Worm (Caenorhabditis elegans): ENCODE data around the gene Y81G3A.4.

ce11 chrII:13091857-13092256, 634 bp downstream of the Y81G3A.4 start:
- no peak for TF ChIP-seq ama-1 (optimal IDR thresholded peaks at IDR 0.05)
- no peak for TF ChIP-seq hmg-4 (GFP tag; optimal IDR thresholded peaks at IDR 0.05)
- TF ChIP-seq flt-1 (GFP tag; IDR thresholded peaks at IDR 0.05) = no peak
- TF ChIP-seq ceh-36 (tag; optimal IDR thresholded peaks at IDR 0.05) = no peak
- no peak for TF ChIP-seq tbx-11 (GFP tag; IDR thresholded peaks at IDR 0.05)
- TF ChIP-seq ets-7 (tag; optimal IDR thresholded peaks at IDR 0.05) = no peak

Data from whole organism, early embryonic.